Worm (Caenorhabditis elegans) whole organism, L3 larva: Measurements from ENCODE around the gene C13A2.5.

ENCODE experiments used
- R02D3.7 ChIP-seq: fragments of 150-350 bp; optimal IDR thresholded peaks from 2 replicates; lab custom pipeline; 2014; ENCODE audit warnings: missing biosample characterization, missing genetic modification characterization
- ZK546.5 ChIP-seq: sonication (generic microtip); optimal IDR thresholded peaks from 2 replicates; lab custom pipeline; 2017; ENCODE audit warnings: missing biosample characterization, missing genetic modification characterization
- aly-2 ChIP-seq: fragments of 150-350 bp; optimal IDR thresholded peaks from 2 replicates; lab custom pipeline; 2014; ENCODE audit warnings: missing biosample characterization, missing genetic modification characterization
- ama-1 ChIP-seq: fragments of 150-350 bp; optimal IDR thresholded peaks from 2 replicates; lab custom pipeline; 2018
- ceh-16 ChIP-seq: sonication (generic microtip); optimal IDR thresholded peaks from 2 replicates; lab custom pipeline; 2017; ENCODE audit warnings: missing biosample characterization, missing genetic modification characterization
- ceh-28 ChIP-seq: fragments of 150-350 bp; optimal IDR thresholded peaks from 2 replicates; lab custom pipeline; 2014; ENCODE audit warnings: missing biosample characterization, missing genetic modification reagents, missing genetic modification characterization
- ceh-82 ChIP-seq: fragments of 150-350 bp; optimal IDR thresholded peaks from 2 replicates; lab custom pipeline; 2014; ENCODE audit warnings: missing biosample characterization, missing genetic modification characterization
- ceh-9 ChIP-seq: sonication (generic microtip); optimal IDR thresholded peaks from 2 replicates; lab custom pipeline; 2018; ENCODE audit warnings: missing biosample characterization, missing genetic modification characterization
- daf-12 ChIP-seq: fragments of 150-350 bp; optimal IDR thresholded peaks from 2 replicates; lab custom pipeline; 2014; ENCODE audit warnings: missing biosample characterization, missing genetic modification reagents, missing genetic modification characterization
- egl-5 ChIP-seq: fragments of 150-350 bp; optimal IDR thresholded peaks from 2 replicates; lab custom pipeline; 2017; ENCODE audit warnings: missing biosample characterization, missing genetic modification reagents, missing genetic modification characterization, inconsistent platforms
- elt-1 ChIP-seq: fragments of 150-350 bp; optimal IDR thresholded peaks from 2 replicates; lab custom pipeline; 2014; ENCODE audit warnings: missing biosample characterization, missing genetic modification characterization
- elt-2 ChIP-seq: sonication (generic microtip); optimal IDR thresholded peaks from 2 replicates; lab custom pipeline; 2016; ENCODE audit warnings: missing genetic modification reagents, mild to moderate bottlenecking, missing genetic modification characterization, missing compliant biosample characterization
- elt-3 ChIP-seq, 3 experiments: fragments of 150-350 bp in 1 of 3; sonication (generic microtip) in 2 of 3; optimal IDR thresholded peaks; 2 replicates in 2 of 3; 4 replicates in 1 of 3; lab custom pipeline; 2014 to 2017; ENCODE audit warnings: missing biosample characterization in 3 of 3, missing genetic modification characterization in 3 of 3
- eor-1 ChIP-seq, 2 experiments: fragments of 150-350 bp; optimal IDR thresholded peaks; 2 replicates each; lab custom pipeline; 2014 to 2018; ENCODE audit warnings: missing biosample characterization in 2 of 2, missing genetic modification characterization in 2 of 2
- fkh-2 ChIP-seq: fragments of 150-350 bp; optimal IDR thresholded peaks from 2 replicates; lab custom pipeline; 2014; ENCODE audit warnings: missing biosample characterization, missing genetic modification reagents, missing genetic modification characterization
- fos-1 ChIP-seq: fragments of 150-350 bp; optimal IDR thresholded peaks from 2 replicates; lab custom pipeline; 2014; ENCODE audit warnings: missing biosample characterization, missing genetic modification characterization
- hmg-11 ChIP-seq: sonication (generic microtip); optimal IDR thresholded peaks from 2 replicates; lab custom pipeline; 2016; ENCODE audit warnings: missing genetic modification characterization, missing compliant biosample characterization
- jun-1 ChIP-seq: fragments of 150-350 bp; optimal IDR thresholded peaks from 2 replicates; lab custom pipeline; 2014; ENCODE audit warnings: missing biosample characterization, missing genetic modification reagents, missing genetic modification characterization
- lin-39 ChIP-seq: fragments of 150-350 bp; optimal IDR thresholded peaks from 2 replicates; lab custom pipeline; 2018; ENCODE audit warnings: missing biosample characterization, missing genetic modification reagents, missing genetic modification characterization
- lsy-12 ChIP-seq: sonication (generic microtip); optimal IDR thresholded peaks from 2 replicates; lab custom pipeline; 2016; ENCODE audit warnings: mild to moderate bottlenecking, missing genetic modification characterization, missing compliant biosample characterization
- nfya-1 ChIP-seq: sonication (generic microtip); optimal IDR thresholded peaks from 2 replicates; lab custom pipeline; 2017; ENCODE audit warnings: missing genetic modification characterization, mild to moderate bottlenecking, missing compliant biosample characterization, antibody characterized with exemption, moderate library complexity; ENCODE audit not compliant: insufficient read depth
- nhr-11 ChIP-seq: fragments of 150-350 bp; optimal IDR thresholded peaks from 2 replicates; lab custom pipeline; 2014; ENCODE audit warnings: missing biosample characterization, missing genetic modification characterization
- nhr-12 ChIP-seq: fragments of 150-350 bp; optimal IDR thresholded peaks from 2 replicates; lab custom pipeline; 2014; ENCODE audit warnings: missing biosample characterization, missing genetic modification characterization
- nhr-23 ChIP-seq: fragments of 150-350 bp; optimal IDR thresholded peaks from 2 replicates; lab custom pipeline; 2014; ENCODE audit warnings: missing biosample characterization, missing genetic modification reagents, missing genetic modification characterization
- nhr-237 ChIP-seq: fragments of 150-350 bp; optimal IDR thresholded peaks from 2 replicates; lab custom pipeline; 2014; ENCODE audit warnings: missing biosample characterization, missing genetic modification characterization
- nhr-25 ChIP-seq: sonication (generic microtip); optimal IDR thresholded peaks from 2 replicates; lab custom pipeline; 2017; ENCODE audit warnings: missing biosample characterization, missing genetic modification characterization
- nhr-28 ChIP-seq: fragments of 150-350 bp; optimal IDR thresholded peaks from 2 replicates; lab custom pipeline; 2014; ENCODE audit warnings: missing biosample characterization, missing genetic modification characterization
- nhr-43 ChIP-seq: sonication (generic microtip); optimal IDR thresholded peaks from 2 replicates; lab custom pipeline; 2016; ENCODE audit warnings: mild to moderate bottlenecking, missing genetic modification characterization, missing compliant biosample characterization; ENCODE audit not compliant: poor library complexity, severe bottlenecking
- nhr-67 ChIP-seq: fragments of 150-350 bp; optimal IDR thresholded peaks from 2 replicates; lab custom pipeline; 2014; ENCODE audit warnings: missing biosample characterization, missing genetic modification characterization
- pqm-1 ChIP-seq: fragments of 150-350 bp; optimal IDR thresholded peaks from 2 replicates; lab custom pipeline; 2017; ENCODE audit warnings: missing biosample characterization, missing genetic modification characterization, inconsistent platforms
- sea-2 ChIP-seq: fragments of 150-350 bp; sonication (generic microtip); optimal IDR thresholded peaks from 4 replicates; lab custom pipeline; 2014; ENCODE audit warnings: missing biosample characterization, missing genetic modification reagents, missing genetic modification characterization
- skn-1 ChIP-seq: fragments of 150-350 bp; optimal IDR thresholded peaks from 2 replicates; lab custom pipeline; 2014; ENCODE audit warnings: missing biosample characterization, missing genetic modification characterization
- snpc-4 ChIP-seq: fragments of 150-350 bp; optimal IDR thresholded peaks from 2 replicates; lab custom pipeline; 2014; ENCODE audit warnings: missing biosample characterization, missing genetic modification characterization
- unc-39 ChIP-seq: sonication (generic microtip); optimal IDR thresholded peaks from 4 replicates; lab custom pipeline; 2017; ENCODE audit warnings: missing biosample characterization, missing genetic modification characterization
- unc-62 ChIP-seq: fragments of 150-350 bp; sonication (generic microtip); optimal IDR thresholded peaks from 4 replicates; lab custom pipeline; 2014; ENCODE audit warnings: missing biosample characterization, missing genetic modification reagents, missing genetic modification characterization
- zag-1 ChIP-seq: fragments of 150-350 bp; optimal IDR thresholded peaks from 2 replicates; lab custom pipeline; 2014; ENCODE audit warnings: missing biosample characterization, missing genetic modification characterization
- ztf-11 ChIP-seq: fragments of 150-350 bp; optimal IDR thresholded peaks from 2 replicates; lab custom pipeline; 2014; ENCODE audit warnings: missing biosample characterization, missing genetic modification characterization
- ztf-4 ChIP-seq: fragments of 150-350 bp; optimal IDR thresholded peaks from 2 replicates; lab custom pipeline; 2014; ENCODE audit warnings: missing biosample characterization, missing genetic modification characterization

The C13A2.5 gene

ce11 chrV:7266021-7266420 lies 9.6 kb upstream of the C13A2.5 start, which contains the start of gene C13A2.7:
TSS of gene C13A2.7 (plus strand) at chrV:7266321.
- no peak for TF ChIP-seq elt-2
- TF ChIP-seq elt-1, result no peak
- no peak for TF ChIP-seq fos-1
- TF ChIP-seq ztf-11 (tag; lab: Kevin White, UChicago), result no peak
- TF ChIP-seq ceh-16 (tag; lab: Kevin White, UChicago), result no peak
- no peak for TF ChIP-seq zag-1 (tag; lab: Kevin White, UChicago)
- no peak for TF ChIP-seq nhr-11
- TF ChIP-seq sea-2, result no peak
- TF ChIP-seq lin-39 (tag; lab: Kevin White, UChicago), result no peak
- no peak for TF ChIP-seq eor-1 (tag; optimal IDR thresholded peaks at IDR 0.05; lab: Kevin White, UChicago)
- no peak for TF ChIP-seq nhr-25 (tag; lab: Kevin White, UChicago)
- TF ChIP-seq nhr-67 (tag; lab: Kevin White, UChicago), result no peak
- no peak for TF ChIP-seq daf-12 (tag; lab: Kevin White, UChicago)
- TF ChIP-seq ceh-9 (tag; lab: Kevin White, UChicago), result no peak
- no peak for TF ChIP-seq nhr-23
- TF ChIP-seq fkh-2, result no peak
- no peak for TF ChIP-seq aly-2 (tag; lab: Kevin White, UChicago)
- TF ChIP-seq lsy-12 (tag; lab: Kevin White, UChicago), result no peak
- no peak for TF ChIP-seq egl-5

ce11 chrV:7269399-7269798 lies 6.2 kb upstream of the C13A2.5 start, which contains the start of gene C13A2.6:
TSS of gene C13A2.6 (plus strand) at chrV:7269699.
- TF ChIP-seq pqm-1 (tag; lab: Kevin White, UChicago), result no peak
- no peak for TF ChIP-seq elt-1
- no peak for TF ChIP-seq ama-1 (lab: Kevin White, UChicago)
- no peak for TF ChIP-seq nhr-43 (tag; lab: Kevin White, UChicago)
- TF ChIP-seq zag-1 (tag; lab: Kevin White, UChicago), result no peak
- TF ChIP-seq R02D3.7, result no peak
- no peak for TF ChIP-seq ceh-28
- TF ChIP-seq fos-1, result no peak
- TF ChIP-seq ceh-9 (tag; lab: Kevin White, UChicago), result no peak
- no peak for TF ChIP-seq nhr-25 (tag; lab: Kevin White, UChicago)
- no peak for TF ChIP-seq nhr-237
- no peak for TF ChIP-seq eor-1 (tag; optimal IDR thresholded peaks at IDR 0.05; lab: Kevin White, UChicago)

ce11 chrV:7274992-7275391 lies 599 bp upstream of the C13A2.5 start, which contains the start of gene C13A2.10:
TSS of gene C13A2.10 (minus strand) at chrV:7275092.
- no peak for TF ChIP-seq ceh-28
- no peak for TF ChIP-seq hmg-11
- TF ChIP-seq ceh-16 (tag; lab: Kevin White, UChicago), result no peak
- TF ChIP-seq nhr-12 (tag; lab: Kevin White, UChicago), result no peak
- no peak for TF ChIP-seq ZK546.5
- no peak for TF ChIP-seq elt-3 (tag; optimal IDR thresholded peaks at IDR 0.05; lab: Kevin White, UChicago)
- TF ChIP-seq R02D3.7, result no peak
- no peak for TF ChIP-seq snpc-4 (tag; lab: Kevin White, UChicago)
- TF ChIP-seq nhr-67 (tag; lab: Kevin White, UChicago), result no peak
- no peak for TF ChIP-seq elt-1
- no peak for TF ChIP-seq egl-5
- TF ChIP-seq ztf-11 (tag; lab: Kevin White, UChicago), result no peak
- TF ChIP-seq nhr-11, result no peak
- TF ChIP-seq ztf-4 (tag; lab: Kevin White, UChicago), result no peak
- TF ChIP-seq ama-1 (lab: Kevin White, UChicago), result no peak
- no peak for TF ChIP-seq nhr-23
- TF ChIP-seq pqm-1 (tag; lab: Kevin White, UChicago), result no peak

- TF ChIP-seq ceh-82 (no peak), fos-1 (no peak), ztf-4 (tag; lab: Kevin White, UChicago) (no peak), nhr-28 (tag; lab: Kevin White, UChicago) (no peak), R02D3.7 (no peak), elt-2 (no peak), skn-1 (no peak), ZK546.5 (no peak), unc-39 (tag; lab: Kevin White, UChicago) (no peak), ceh-28 (no peak), elt-1 (no peak), sea-2 (no peak), zag-1 (tag; lab: Kevin White, UChicago) (no peak), unc-62 (GFP tag; lab: Kevin White, UChicago) (no peak), nhr-237 (no peak)
These were observed 3.5 kb downstream of the C13A2.5 start, which contains the start of gene C13A2.4 for ce11 chrV:7279090-7279489. TSS of gene C13A2.4 (plus strand) at chrV:7279390.

ce11 chrV:7282037-7282436 lies 6.4 kb downstream of the C13A2.5 start, which contains the start of gene C13A2.3:
TSS of gene C13A2.3 (plus strand) at chrV:7282337.
- no peak for TF ChIP-seq egl-5
- TF ChIP-seq nhr-12 (tag; lab: Kevin White, UChicago), result no peak
- TF ChIP-seq sea-2, result no peak
- TF ChIP-seq ceh-9 (tag; lab: Kevin White, UChicago), result no peak
- no peak for TF ChIP-seq nhr-43 (tag; lab: Kevin White, UChicago)
- TF ChIP-seq jun-1, result no peak
- no peak for TF ChIP-seq nhr-28 (tag; lab: Kevin White, UChicago)
- no peak for TF ChIP-seq nhr-67 (tag; lab: Kevin White, UChicago)
- TF ChIP-seq lin-39 (tag; lab: Kevin White, UChicago), result no peak
- TF ChIP-seq zag-1 (tag; lab: Kevin White, UChicago), result no peak
- no peak for TF ChIP-seq nfya-1
- TF ChIP-seq unc-39 (tag; lab: Kevin White, UChicago), result no peak
- TF ChIP-seq nhr-23, result no peak
- TF ChIP-seq hmg-11, result no peak
- TF ChIP-seq ama-1 (lab: Kevin White, UChicago), result no peak
